Worm (Caenorhabditis elegans) whole organism, L4 larva: ENCODE measurements around the gene F36H5.10.
"Not testable (repeated sequence)": the region's sequence is repeated elsewhere in the genome, so short reads cannot be mapped to it uniquely, and the experiment has no call there.

ENCODE experiments used
- D1046.2 ChIP-seq: fragments of 200-800 bp; sonication (Bioruptor generic); IDR thresholded peaks from 2 replicates; pipeline ENCODE4 v1.3.6; 2022; ENCODE audit warnings: missing genetic modification characterization, missing compliant biosample characterization
- F10B5.3 ChIP-seq: sonication (generic microtip); optimal IDR thresholded peaks from 2 replicates; lab custom pipeline; 2016; ENCODE audit warnings: mild to moderate bottlenecking, missing genetic modification characterization, missing compliant biosample characterization
- F26F4.8 ChIP-seq: fragments of 200-800 bp; sonication (Bioruptor generic); conservative IDR thresholded peaks from 2 replicates; pipeline ENCODE4 v1.3.6; 2022; ENCODE audit warnings: missing genetic modification characterization, missing compliant biosample characterization
- F44E2.7 ChIP-seq: fragments of 200-800 bp; sonication (Bioruptor generic); IDR thresholded peaks from 2 replicates; pipeline ENCODE4 v2.1.2; 2022; ENCODE audit warnings: missing genetic modification characterization, missing compliant biosample characterization
- T26A8.4 ChIP-seq: fragments of 200-800 bp; sonication (Bioruptor generic); IDR thresholded peaks from 2 replicates; pipeline ENCODE4 v1.3.6; 2022; ENCODE audit warnings: missing genetic modification characterization, missing compliant biosample characterization
- ceh-20 ChIP-seq: fragments of 200-800 bp; sonication (Bioruptor generic); IDR thresholded peaks from 2 replicates; pipeline ENCODE4 v1.3.6; 2022; ENCODE audit warnings: missing genetic modification reagents, missing genetic modification characterization, missing compliant biosample characterization
- ceh-28 ChIP-seq: fragments of 150-350 bp; optimal IDR thresholded peaks from 2 replicates; lab custom pipeline; 2014; ENCODE audit warnings: missing biosample characterization, missing genetic modification reagents, missing genetic modification characterization
- ceh-32 ChIP-seq: sonication (generic microtip); optimal IDR thresholded peaks from 2 replicates; lab custom pipeline; 2016; ENCODE audit warnings: mild to moderate bottlenecking, missing genetic modification characterization, missing compliant biosample characterization; ENCODE audit not compliant: poor library complexity
- ceh-82 ChIP-seq: sonication (generic microtip); optimal IDR thresholded peaks from 2 replicates; lab custom pipeline; 2017; ENCODE audit warnings: missing biosample characterization, missing genetic modification characterization
- daf-16 ChIP-seq, 3 experiments: sonication (generic microtip); optimal IDR thresholded peaks; 2 replicates each; lab custom pipeline; 2016 to 2017; ENCODE audit warnings: missing genetic modification characterization in 3 of 3, missing genetic modification reagents in 3 of 3, mild to moderate bottlenecking in 2 of 3, missing compliant biosample characterization in 2 of 3, missing biosample characterization in 1 of 3, moderate library complexity in 1 of 3
- dmd-6 ChIP-seq: fragments of 200-800 bp; sonication (Bioruptor generic); IDR thresholded peaks from 2 replicates; pipeline ENCODE4 v1.3.6; 2022; ENCODE audit warnings: missing genetic modification reagents, missing genetic modification characterization, missing compliant biosample characterization
- duxl-1 ChIP-seq: sonication (generic microtip); optimal IDR thresholded peaks from 2 replicates; lab custom pipeline; 2016; ENCODE audit warnings: mild to moderate bottlenecking, missing genetic modification characterization, moderate library complexity, missing compliant biosample characterization; ENCODE audit not compliant: poor library complexity
- egl-43 ChIP-seq: fragments of 200-800 bp; sonication (Bioruptor generic); IDR thresholded peaks from 2 replicates; pipeline ENCODE4 v1.3.6; 2022; ENCODE audit warnings: missing genetic modification reagents, missing genetic modification characterization, missing compliant biosample characterization
- gei-8 ChIP-seq: fragments of 200-800 bp; sonication (Bioruptor generic); optimal IDR thresholded peaks from 2 replicates; lab custom pipeline; 2018; ENCODE audit warnings: mild to moderate bottlenecking, missing genetic modification characterization, missing compliant biosample characterization
- lin-1 ChIP-seq: fragments of 200-800 bp; sonication (Bioruptor generic); IDR thresholded peaks from 2 replicates; pipeline ENCODE4 v1.3.6; 2022; ENCODE audit warnings: missing genetic modification reagents, missing genetic modification characterization, missing compliant biosample characterization
- lin-38 ChIP-seq: fragments of 200-800 bp; sonication (Bioruptor generic); IDR thresholded peaks from 2 replicates; pipeline ENCODE4 v1.3.6; 2022; ENCODE audit warnings: missing genetic modification reagents, missing genetic modification characterization, missing compliant biosample characterization
- madf-9 ChIP-seq: fragments of 200-800 bp; sonication (Bioruptor generic); conservative IDR thresholded peaks from 2 replicates; pipeline ENCODE4 v1.3.6; 2022; ENCODE audit warnings: missing genetic modification reagents, missing genetic modification characterization, missing compliant biosample characterization
- mdl-1 ChIP-seq, 2 experiments: fragments of 150-350 bp in 1 of 2; sonication (generic microtip) in 1 of 2; optimal IDR thresholded peaks; 2 replicates each; lab custom pipeline; 2014 to 2017; ENCODE audit warnings: missing biosample characterization in 2 of 2, missing genetic modification characterization in 2 of 2
- nhr-102 ChIP-seq: sonication (generic microtip); optimal IDR thresholded peaks from 2 replicates; lab custom pipeline; 2016; ENCODE audit warnings: mild to moderate bottlenecking, missing genetic modification characterization, moderate library complexity, missing compliant biosample characterization
- nhr-11 ChIP-seq: fragments of 150-350 bp; optimal IDR thresholded peaks from 2 replicates; lab custom pipeline; 2014; ENCODE audit warnings: missing biosample characterization, missing genetic modification characterization
- nhr-28 ChIP-seq: fragments of 150-350 bp; optimal IDR thresholded peaks from 2 replicates; lab custom pipeline; 2014; ENCODE audit warnings: missing biosample characterization, missing genetic modification characterization
- nhr-6 ChIP-seq: fragments of 150-350 bp; optimal IDR thresholded peaks from 2 replicates; lab custom pipeline; 2014; ENCODE audit warnings: missing biosample characterization, missing genetic modification characterization
- php-3 ChIP-seq: fragments of 200-800 bp; sonication (Bioruptor generic); IDR thresholded peaks from 2 replicates; pipeline ENCODE4 v1.3.6; 2022; ENCODE audit warnings: missing genetic modification reagents, missing genetic modification characterization, missing compliant biosample characterization
- saeg-2 ChIP-seq: fragments of 200-800 bp; sonication (Bioruptor generic); IDR thresholded peaks from 2 replicates; pipeline ENCODE4 v1.3.6; 2022; ENCODE audit warnings: missing genetic modification reagents, missing genetic modification characterization, missing compliant biosample characterization
- sdz-12 ChIP-seq: fragments of 200-800 bp; sonication (Bioruptor generic); optimal IDR thresholded peaks from 2 replicates; lab custom pipeline; 2018; ENCODE audit warnings: mild to moderate bottlenecking, missing genetic modification characterization, missing compliant biosample characterization
- spr-1 ChIP-seq: sonication (generic microtip); optimal IDR thresholded peaks from 2 replicates; lab custom pipeline; 2016; ENCODE audit warnings: mild to moderate bottlenecking, missing genetic modification characterization, missing compliant biosample characterization
- unc-62 ChIP-seq, 3 experiments: fragments of 150-350 bp in 1 of 3; sonication (generic microtip); optimal IDR thresholded peaks in 2 of 3; peaks in 1 of 3; 1 replicate in 1 of 3; 2 replicates in 2 of 3; lab custom pipeline; 2014 to 2017; ENCODE audit warnings: missing biosample characterization in 3 of 3, missing genetic modification characterization in 3 of 3, missing genetic modification reagents in 3 of 3, missing genotype in 1 of 3
- zfp-2 ChIP-seq: sonication (generic microtip); optimal IDR thresholded peaks from 2 replicates; lab custom pipeline; 2016; ENCODE audit warnings: mild to moderate bottlenecking, missing genetic modification characterization, missing compliant biosample characterization
- ztf-7 ChIP-seq: fragments of 150-350 bp; optimal IDR thresholded peaks from 2 replicates; lab custom pipeline; 2014; ENCODE audit warnings: missing biosample characterization, missing genetic modification characterization

F36H5.10 gene

ce11 chrII:1775234-1775633 lies 18.1 kb downstream of the F36H5.10 start, which contains the start of gene F36H5.14:
F36H5.14 (plus strand) TSS chrII:1775534.
- TF ChIP-seq gei-8 (GFP tag; lab: Kevin White, UChicago); php-3 (GFP tag; lab: Robert Waterston, UW); ceh-28 (tag; lab: Kevin White, UChicago): not testable (repeated sequence)
- TF ChIP-seq, all 104 proteins: peak for 0; not testable (repeated sequence) for 104

- no peak for TF ChIP-seq sdz-12 (GFP tag; lab: Kevin White, UChicago)
These were observed 25.3 kb downstream of the F36H5.10 start, which contains the start of gene math-4 for ce11 chrII:1782474-1782873. math-4 (minus strand) TSS chrII:1782574.

- no peak for TF ChIP-seq F26F4.8 (GFP tag; lab: Robert Waterston, UW)
- no peak for TF ChIP-seq saeg-2 (GFP tag; lab: Robert Waterston, UW)
- TF ChIP-seq D1046.2 (GFP tag; lab: Robert Waterston, UW), result no peak
- TF ChIP-seq ztf-7 (tag; lab: Kevin White, UChicago), result no peak
- TF ChIP-seq F44E2.7, result no peak
- TF ChIP-seq madf-9 (GFP tag; lab: Robert Waterston, UW), result no peak
- TF ChIP-seq egl-43 (GFP tag; lab: Robert Waterston, UW), result no peak
- TF ChIP-seq lin-38, result no peak
These were observed 27.7 kb downstream of the F36H5.10 start, which contains the start of gene C08F1.11 for ce11 chrII:1784799-1785198. C08F1.11 (minus strand) TSS chrII:1784899.

ce11 chrII:1786209-1786608 lies 29.1 kb downstream of the F36H5.10 start, which contains the start of gene C08F1.10:
C08F1.10 (minus strand) TSS chrII:1786309.
- TF ChIP-seq ceh-82 (tag; lab: Kevin White, UChicago) (no peak), nhr-11 (tag; lab: Kevin White, UChicago) (no peak), duxl-1 (tag; lab: Kevin White, UChicago) (no peak), lin-1 (no peak), daf-16 (GFP tag; optimal IDR thresholded peaks at IDR 0.05; lab: Kevin White, UChicago) (no peak), daf-16 (tag; optimal IDR thresholded peaks at IDR 0.05; lab: Kevin White, UChicago) (no peak), nhr-28 (tag; lab: Kevin White, UChicago) (no peak), zfp-2 (tag; lab: Kevin White, UChicago) (no peak), nhr-6 (no peak), ceh-20 (GFP tag; lab: Robert Waterston, UW) (no peak)

ce11 chrII:1787208-1787607 lies 30.1 kb downstream of the F36H5.10 start:
- TF ChIP-seq spr-1, result no peak
- TF ChIP-seq F10B5.3 (tag; lab: Kevin White, UChicago), result no peak
- peak in 1 of 2 experiments; percentile 97 for TF ChIP-seq unc-62 (GFP tag; optimal IDR thresholded peaks at IDR 0.05 in 1 of 2; lab: Kevin White, UChicago)
- TF ChIP-seq unc-62 (tag; optimal IDR thresholded peaks at IDR 0.05; lab: Kevin White, UChicago), result no peak
- TF ChIP-seq, all 104 proteins: peak for 1

ce11 chrII:1788087-1788486 lies 31.0 kb downstream of the F36H5.10 start, which contains the start of the genes C08F1.6 and fbxb-13:
C08F1.6 (minus strand) TSS chrII:1788187.
fbxb-13 (plus strand) TSS chrII:1788277.
- TF ChIP-seq ceh-32 (tag; lab: Kevin White, UChicago), result no peak
- TF ChIP-seq mdl-1 (tag; optimal IDR thresholded peaks at IDR 0.05; lab: Kevin White, UChicago), result no peak
- TF ChIP-seq F44E2.7, result no peak
- TF ChIP-seq, all 104 proteins: peak for 0

- TF ChIP-seq php-3 (GFP tag; lab: Robert Waterston, UW), result no peak
- TF ChIP-seq T26A8.4, result no peak
- TF ChIP-seq dmd-6 (GFP tag; lab: Robert Waterston, UW), result no peak
- no peak for TF ChIP-seq gei-8 (GFP tag; lab: Kevin White, UChicago)
- TF ChIP-seq nhr-102, result no peak
These were observed 49.2 kb downstream of the F36H5.10 start, which contains the start of gene C08F1.12 for ce11 chrII:1806358-1806757. C08F1.12 (minus strand) TSS chrII:1806458.
